Fruit fly (Drosophila melanogaster) Kc167 (cell line): ENCODE data around the gene GstD6.

Experiments used
- h ChIP-seq: fragments of >200 bp; optimal IDR thresholded peaks from 3 replicates; lab custom pipeline; 2018; ENCODE audit warnings: missing external identifiers
- insv ChIP-seq: fragments of >200 bp; optimal IDR thresholded peaks from 3 replicates; lab custom pipeline; 2018; ENCODE audit warnings: missing external identifiers

DNA sequence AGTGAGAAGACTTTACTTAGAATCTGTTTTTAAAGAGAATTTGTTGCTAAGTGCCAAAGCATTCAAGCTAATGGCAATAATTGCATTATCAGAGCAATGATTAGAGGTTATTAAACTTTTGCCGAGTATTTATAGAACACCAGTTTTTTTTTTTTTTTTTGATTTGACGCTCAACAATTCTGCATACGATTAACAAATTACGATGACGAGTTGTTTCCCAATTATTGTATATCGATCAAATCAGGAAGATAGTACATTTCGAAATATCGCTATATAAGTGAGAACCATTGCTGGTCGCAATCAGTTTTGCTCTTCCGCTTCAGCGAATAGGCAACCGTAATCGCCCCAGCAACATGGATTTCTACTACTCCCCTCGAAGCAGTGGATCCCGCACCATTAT lies 3.1 kb upstream of the GstD6 start, which contains the start of gene GstD4:
- TF ChIP-seq insv (lab: Kevin White, UChicago) (no peak), h (lab: Kevin White, UChicago) (no peak)
